Worm (Caenorhabditis elegans) whole organism, young adult: ENCODE data around the gene cft-1.
A peak's percentile ranks its signal among the peaks of the same experiment; 100 is the strongest.

Source experiments
- C17E4.6 ChIP-seq: fragments of 200-800 bp; sonication (Bioruptor generic); IDR thresholded peaks from 2 replicates; pipeline ENCODE4 v1.3.6; 2022; ENCODE audit warnings: missing genetic modification reagents, missing genetic modification characterization, missing compliant biosample characterization
- D2030.7 ChIP-seq: fragments of 200-800 bp; sonication (Bioruptor generic); IDR thresholded peaks from 2 replicates; pipeline ENCODE4 v1.3.6; 2022; ENCODE audit warnings: missing genetic modification reagents, missing genetic modification characterization, missing compliant biosample characterization
- T07F8.4 ChIP-seq: sonication (generic microtip); optimal IDR thresholded peaks from 2 replicates; lab custom pipeline; 2016; ENCODE audit warnings: mild to moderate bottlenecking, missing genetic modification characterization, moderate library complexity, missing compliant biosample characterization
- bed-1 ChIP-seq: fragments of 200-800 bp; sonication (Bioruptor generic); IDR thresholded peaks from 2 replicates; pipeline ENCODE4 v1.3.6; 2022; ENCODE audit warnings: missing genetic modification reagents, missing genetic modification characterization, missing compliant biosample characterization
- dox-1 ChIP-seq: fragments of 200-800 bp; sonication (Bioruptor generic); IDR thresholded peaks from 2 replicates; pipeline ENCODE4 v1.3.6; 2022; ENCODE audit warnings: missing genetic modification reagents, missing genetic modification characterization, missing compliant biosample characterization
- ekl-4 ChIP-seq: fragments of 200-800 bp; sonication (Bioruptor generic); IDR thresholded peaks from 2 replicates; pipeline ENCODE4 v1.3.6; 2022; ENCODE audit warnings: missing genetic modification reagents, missing genetic modification characterization, missing compliant biosample characterization
- lin-35 ChIP-seq, 3 experiments: fragments of 150-350 bp in 2 of 3; sonication (generic microtip) in 1 of 3; optimal IDR thresholded peaks; 2 replicates each; lab custom pipeline; 2014 to 2018; ENCODE audit warnings: missing biosample characterization in 3 of 3, missing genetic modification characterization in 3 of 3, missing genetic modification reagents in 3 of 3
- unc-130 ChIP-seq: sonication (generic microtip); optimal IDR thresholded peaks from 2 replicates; lab custom pipeline; 2016; ENCODE audit warnings: missing genetic modification reagents, missing genetic modification characterization, missing compliant biosample characterization

ce11 chrV:5504295-5504694 lies 34.3 kb upstream of the cft-1 start:
- TF ChIP-seq ekl-4 (GFP tag; lab: Robert Waterston, UW) (no peak), bed-1 (GFP tag; lab: Robert Waterston, UW) (no peak), C17E4.6 (GFP tag; lab: Robert Waterston, UW) (no peak), T07F8.4 (tag; lab: Kevin White, UChicago) (no peak), unc-130 (GFP tag; lab: Kevin White, UChicago) (no peak), D2030.7 (no peak), lin-35 (GFP tag; optimal IDR thresholded peaks at IDR 0.05; lab: Kevin White, UChicago) (no peak), dox-1 (GFP tag; lab: Robert Waterston, UW) (peak; percentile 13; the same call in 1 of the 2 replicates)
